Fruit fly (Drosophila melanogaster) S2 (cell line): ENCODE measurements around the gene Kyat.

Experiments
- CG8478 ChIP-seq: fragments of >200 bp; optimal IDR thresholded peaks from 2 replicates; lab custom pipeline; 2018
- CTCF ChIP-seq, 2 experiments: fragments of >200 bp; optimal IDR thresholded peaks; 2 replicates each; lab custom pipeline; 2018

dm6 chr3R:11806753-11807152 lies 15.5 kb downstream of the Kyat start:
- TF ChIP-seq CG8478 (no peak), CTCF (optimal IDR thresholded peaks at IDR 0.05; lab: Kevin White, UChicago) (no peak)
